Fruit fly (Drosophila melanogaster) whole organism, embryonic: ENCODE results near the gene Esyt2.

ENCODE experiments used
- Antp ChIP-seq: fragments of 200-800 bp; sonication (Bioruptor generic); optimal IDR thresholded peaks from 3 replicates; lab custom pipeline; 2016; ENCODE audit warnings: missing biosample characterization, missing genetic modification characterization
- Bdp1 ChIP-seq: fragments of 200-800 bp; sonication (Bioruptor generic); optimal IDR thresholded peaks from 3 replicates; lab custom pipeline; 2016; ENCODE audit warnings: missing biosample characterization, missing genetic modification characterization
- BtbVII ChIP-seq: fragments of 200-800 bp; sonication (Bioruptor generic); optimal IDR thresholded peaks from 3 replicates; lab custom pipeline; 2017; ENCODE audit warnings: missing biosample characterization, mild to moderate bottlenecking, missing genetic modification characterization
- CG10366 ChIP-seq: fragments of 200-800 bp; sonication (Bioruptor generic); IDR thresholded peaks from 2 replicates; pipeline ENCODE4 v1.3.6; 2022; ENCODE audit warnings: missing biosample characterization, missing genetic modification characterization
- CG10431 ChIP-seq: fragments of 200-800 bp; sonication (Bioruptor generic); optimal IDR thresholded peaks from 3 replicates; lab custom pipeline; 2018; ENCODE audit warnings: missing biosample characterization, mild to moderate bottlenecking, missing genetic modification characterization
- CG10654 ChIP-seq: fragments of 200-800 bp; sonication (Bioruptor generic); optimal IDR thresholded peaks from 2 replicates; lab custom pipeline; 2016; ENCODE audit warnings: missing biosample characterization, missing genetic modification characterization
- CG11247 ChIP-seq: fragments of 200-800 bp; sonication (Bioruptor generic); IDR thresholded peaks from 2 replicates; pipeline ENCODE4 v1.3.6; 2022; ENCODE audit warnings: missing biosample characterization, missing genetic modification characterization
- CG12104 ChIP-seq: fragments of 200-800 bp; sonication (Bioruptor generic); optimal IDR thresholded peaks from 3 replicates; lab custom pipeline; 2016; ENCODE audit warnings: missing biosample characterization, missing genetic modification characterization
- CG14860 ChIP-seq: fragments of 200-800 bp; sonication (Bioruptor generic); IDR thresholded peaks from 3 replicates; pipeline ENCODE4 v1.3.6; 2022; ENCODE audit warnings: missing biosample characterization, missing genetic modification characterization; ENCODE audit not compliant: partially characterized antibody
- CG15514 ChIP-seq: fragments of 200-800 bp; sonication (Bioruptor generic); optimal IDR thresholded peaks from 3 replicates; lab custom pipeline; 2017; ENCODE audit warnings: missing biosample characterization, missing genetic modification characterization, mild to moderate bottlenecking, moderate library complexity, missing genetic modification reagents
- CG15696 ChIP-seq: fragments of 200-800 bp; sonication (Bioruptor generic); optimal IDR thresholded peaks from 2 replicates; lab custom pipeline; 2019; ENCODE audit warnings: missing biosample characterization, mild to moderate bottlenecking, missing genetic modification characterization, moderate library complexity
- CG16779 ChIP-seq: fragments of 200-800 bp; sonication (Bioruptor generic); IDR thresholded peaks from 2 replicates; pipeline ENCODE4 v1.3.6; 2022; ENCODE audit warnings: missing biosample characterization, missing genetic modification characterization
- CG16813 ChIP-seq: fragments of 200-800 bp; sonication (Bioruptor generic); IDR thresholded peaks from 3 replicates; pipeline ENCODE4 v1.3.6; 2022; ENCODE audit warnings: missing biosample characterization, missing genetic modification characterization; ENCODE audit not compliant: partially characterized antibody
- CG17361 ChIP-seq: fragments of 200-800 bp; sonication (Bioruptor generic); IDR thresholded peaks from 3 replicates; pipeline ENCODE4 v1.3.6; 2022; ENCODE audit warnings: missing biosample characterization, missing genetic modification characterization
- CG2116 ChIP-seq: fragments of 200-800 bp; sonication (Bioruptor generic); optimal IDR thresholded peaks from 3 replicates; lab custom pipeline; 2018; ENCODE audit warnings: missing biosample characterization, mild to moderate bottlenecking, missing genetic modification characterization
- CG2120 ChIP-seq: fragments of 200-800 bp; sonication (Bioruptor generic); optimal IDR thresholded peaks from 3 replicates; lab custom pipeline; 2016; ENCODE audit warnings: missing biosample characterization, missing genetic modification characterization
- CG2889 ChIP-seq: fragments of 200-800 bp; sonication (Bioruptor generic); IDR thresholded peaks from 3 replicates; pipeline ENCODE4 v1.3.6; 2022; ENCODE audit warnings: missing biosample characterization, missing genetic modification characterization
- CG32532 ChIP-seq: fragments of 200-800 bp; sonication (Bioruptor generic); IDR thresholded peaks from 2 replicates; pipeline ENCODE4 v1.3.6; 2022; ENCODE audit warnings: missing biosample characterization, missing genetic modification characterization
- CG34422 ChIP-seq: fragments of 200-800 bp; sonication (Bioruptor generic); IDR thresholded peaks from 3 replicates; pipeline ENCODE4 v1.3.6; 2022; ENCODE audit warnings: missing biosample characterization, missing genetic modification characterization
- CG3847 ChIP-seq: fragments of 200-800 bp; sonication (Bioruptor generic); IDR thresholded peaks from 2 replicates; pipeline ENCODE4 v1.3.6; 2022; ENCODE audit warnings: missing biosample characterization, missing genetic modification characterization
- CG6689 ChIP-seq: fragments of 200-800 bp; sonication (Bioruptor generic); IDR thresholded peaks from 2 replicates; pipeline ENCODE4 v1.3.6; 2022; ENCODE audit warnings: missing biosample characterization, missing genetic modification characterization
- CG7556 ChIP-seq: fragments of 200-800 bp; sonication (Bioruptor generic); optimal IDR thresholded peaks from 2 replicates; lab custom pipeline; 2017; ENCODE audit warnings: missing biosample characterization, mild to moderate bottlenecking, missing genetic modification characterization
- CG7963 ChIP-seq: fragments of 200-800 bp; sonication (Bioruptor generic); IDR thresholded peaks from 3 replicates; pipeline ENCODE4 v1.3.6; 2022; ENCODE audit warnings: missing biosample characterization, missing genetic modification characterization; ENCODE audit not compliant: partially characterized antibody
- CG8290 ChIP-seq, 3 experiments: fragments of 200-800 bp; sonication (Bioruptor generic); optimal IDR thresholded peaks; 2 replicates each; lab custom pipeline; 2016 to 2019; ENCODE audit warnings: missing biosample characterization in 3 of 3, missing genetic modification characterization in 3 of 3, mild to moderate bottlenecking in 2 of 3, moderate library complexity in 1 of 3
- Deaf1 ChIP-seq: fragments of 200-800 bp; optimal IDR thresholded peaks from 3 replicates; lab custom pipeline; 2019; ENCODE audit warnings: missing biosample characterization, mild to moderate bottlenecking, missing genetic modification characterization, moderate library complexity
- Doc3 ChIP-seq: fragments of 200-800 bp; sonication (Bioruptor generic); IDR thresholded peaks from 3 replicates; pipeline ENCODE4 v1.3.6; 2022; ENCODE audit warnings: missing biosample characterization, missing genetic modification characterization; ENCODE audit not compliant: partially characterized antibody
- Dp ChIP-seq: fragments of 200-800 bp; sonication (Bioruptor generic); optimal IDR thresholded peaks from 2 replicates; lab custom pipeline; 2018; ENCODE audit warnings: missing biosample characterization, mild to moderate bottlenecking, missing genetic modification characterization, moderate library complexity
- Ets65A ChIP-seq: fragments of 200-800 bp; sonication (Bioruptor generic); peaks from one replicate; lab custom pipeline; 2016; ENCODE audit warnings: missing biosample characterization, missing genetic modification characterization
- Fer3 ChIP-seq: fragments of 200-800 bp; sonication (Bioruptor generic); optimal IDR thresholded peaks from 2 replicates; lab custom pipeline; 2018; ENCODE audit warnings: missing biosample characterization, mild to moderate bottlenecking, missing genetic modification characterization, moderate library complexity
- Gsc ChIP-seq: fragments of 200-800 bp; sonication (Bioruptor generic); IDR thresholded peaks from 2 replicates; pipeline ENCODE4 v1.3.6; 2022; ENCODE audit warnings: missing biosample characterization, missing genetic modification characterization
- Hr51 ChIP-seq, 2 experiments: fragments of 200-800 bp; sonication (Bioruptor generic); optimal IDR thresholded peaks; 2 replicates in 1 of 2; 3 replicates in 1 of 2; lab custom pipeline; 2016 to 2018; ENCODE audit warnings: missing biosample characterization in 2 of 2, missing genetic modification characterization in 2 of 2, mild to moderate bottlenecking in 1 of 2, moderate library complexity in 1 of 2
- ab ChIP-seq: fragments of 200-800 bp; sonication (Bioruptor generic); optimal IDR thresholded peaks from 2 replicates; lab custom pipeline; 2016; ENCODE audit warnings: missing biosample characterization, missing genetic modification characterization
- abd-A ChIP-seq: fragments of 200-800 bp; sonication (Bioruptor generic); optimal IDR thresholded peaks from 3 replicates; lab custom pipeline; 2019; ENCODE audit warnings: missing biosample characterization, mild to moderate bottlenecking, missing genetic modification characterization, moderate library complexity
- aop ChIP-seq: fragments of 200-800 bp; sonication (Bioruptor generic); IDR thresholded peaks from 2 replicates; pipeline ENCODE4 v1.3.6; 2022; ENCODE audit warnings: missing biosample characterization, missing genetic modification characterization
- cg ChIP-seq: fragments of 200-800 bp; sonication (Bioruptor generic); optimal IDR thresholded peaks from 3 replicates; lab custom pipeline; 2019; ENCODE audit warnings: missing biosample characterization, mild to moderate bottlenecking, missing genetic modification characterization, moderate library complexity
- corto ChIP-seq: fragments of 200-800 bp; sonication (Bioruptor generic); optimal IDR thresholded peaks from 2 replicates; lab custom pipeline; 2016; ENCODE audit warnings: missing biosample characterization, mild to moderate bottlenecking, missing genetic modification characterization, moderate library complexity
- dan ChIP-seq: fragments of 200-800 bp; sonication (Bioruptor generic); IDR thresholded peaks from 2 replicates; pipeline ENCODE4 v1.3.6; 2022; ENCODE audit warnings: missing biosample characterization, missing genetic modification characterization
- ems ChIP-seq: fragments of 200-800 bp; sonication (Bioruptor generic); optimal IDR thresholded peaks from 3 replicates; lab custom pipeline; 2016; ENCODE audit warnings: missing biosample characterization, missing genetic modification characterization
- exex ChIP-seq: fragments of 200-800 bp; sonication (Bioruptor generic); optimal IDR thresholded peaks from 4 replicates; lab custom pipeline; 2018; ENCODE audit warnings: missing biosample characterization, mild to moderate bottlenecking, missing genetic modification characterization, moderate library complexity
- gce ChIP-seq: fragments of 200-800 bp; sonication (Bioruptor generic); IDR thresholded peaks from 3 replicates; pipeline ENCODE4 v1.3.6; 2022; ENCODE audit warnings: missing biosample characterization, missing genetic modification characterization
- gcm2 ChIP-seq: fragments of 200-800 bp; sonication (Bioruptor generic); optimal IDR thresholded peaks from 2 replicates; lab custom pipeline; 2016; ENCODE audit warnings: missing biosample characterization, missing genetic modification characterization
- gfzf ChIP-seq: fragments of 200-800 bp; sonication (Bioruptor generic); optimal IDR thresholded peaks from 2 replicates; lab custom pipeline; 2016; ENCODE audit warnings: missing biosample characterization, mild to moderate bottlenecking, missing genetic modification characterization, moderate library complexity
- gsb-n ChIP-seq: fragments of 200-800 bp; sonication (Bioruptor generic); optimal IDR thresholded peaks from 3 replicates; lab custom pipeline; 2018; ENCODE audit warnings: missing biosample characterization, mild to moderate bottlenecking, missing genetic modification characterization
- lilli ChIP-seq: fragments of 200-800 bp; sonication (Bioruptor generic); optimal IDR thresholded peaks from 3 replicates; lab custom pipeline; 2016; ENCODE audit warnings: missing biosample characterization, missing genetic modification characterization
- pfk ChIP-seq: fragments of 200-800 bp; sonication (Bioruptor generic); optimal IDR thresholded peaks from 2 replicates; lab custom pipeline; 2018; ENCODE audit warnings: missing biosample characterization, mild to moderate bottlenecking, missing genetic modification characterization, moderate library complexity
- phol ChIP-seq: fragments of 200-800 bp; sonication (Bioruptor generic); optimal IDR thresholded peaks from 3 replicates; lab custom pipeline; 2018; ENCODE audit warnings: missing biosample characterization, mild to moderate bottlenecking, missing genetic modification characterization, moderate library complexity
- ranshi ChIP-seq: fragments of 200-800 bp; sonication (Bioruptor generic); IDR thresholded peaks from 2 replicates; pipeline ENCODE4 v1.3.6; 2022; ENCODE audit warnings: missing biosample characterization, missing genetic modification characterization
- repo ChIP-seq: fragments of 200-800 bp; sonication (Bioruptor generic); optimal IDR thresholded peaks from 2 replicates; lab custom pipeline; 2016; ENCODE audit warnings: missing biosample characterization, missing genetic modification characterization
- tll ChIP-seq, 2 experiments: fragments of 200-800 bp in 1 of 2; fragments of >200 bp in 1 of 2; sonication (Bioruptor generic) in 1 of 2; optimal IDR thresholded peaks; 2 replicates each; lab custom pipeline; 2017 to 2019; ENCODE audit warnings: missing biosample characterization in 2 of 2, missing genetic modification characterization in 2 of 2, mild to moderate bottlenecking in 1 of 2, moderate library complexity in 1 of 2

Gene Esyt2

dm6 chr3R:24525983-24526661, 18.4 kb upstream of the Esyt2 start (continued):
- TF ChIP-seq Antp (GFP tag; lab: Kevin White, UChicago) = no peak
- no peak for TF ChIP-seq CG34422
- TF ChIP-seq gsb-n = no peak
- no peak for TF ChIP-seq CG12104 (GFP tag; lab: Kevin White, UChicago)
- TF ChIP-seq Hr51 (GFP tag; optimal IDR thresholded peaks at IDR 0.05; lab: Kevin White, UChicago) = no peak
- no peak for TF ChIP-seq CG16779 (GFP tag; lab: Robert Waterston, UW)
- TF ChIP-seq CG10654 = no peak
- no peak for TF ChIP-seq CG15514
- no peak for TF ChIP-seq gfzf (GFP tag; lab: Kevin White, UChicago)
- TF ChIP-seq CG3847 (GFP tag; lab: Robert Waterston, UW) = no peak
- TF ChIP-seq dan (GFP tag; lab: Robert Waterston, UW) = no peak
- TF ChIP-seq CG6689 = 0 out of 2 replicates have a peak, but pooled peaks have one; percentile 8
- TF ChIP-seq cg (GFP tag; lab: Kevin White, UChicago) = no peak
- TF ChIP-seq CG11247 = 0 out of 2 replicates have a peak, but pooled peaks have one; percentile 41
- TF ChIP-seq aop (GFP tag; lab: Robert Waterston, UW) = no peak
- TF ChIP-seq Deaf1 = no peak
- TF ChIP-seq CG7556 (GFP tag; lab: Kevin White, UChicago) = no peak

- TF ChIP-seq Bdp1 (GFP tag; lab: Kevin White, UChicago) = no peak
- TF ChIP-seq CG10431 = no peak
- peak; percentile 11; the same call in 1 of the 3 replicates for TF ChIP-seq CG16813 (GFP tag; lab: Robert Waterston, UW)
- no peak for TF ChIP-seq BtbVII
- no peak for TF ChIP-seq Fer3
- no peak for TF ChIP-seq Doc3 (GFP tag; lab: Robert Waterston, UW)
- TF ChIP-seq CG17361 (GFP tag; lab: Robert Waterston, UW) = no peak
- no peak for TF ChIP-seq repo
- no peak for TF ChIP-seq gce (GFP tag; lab: Robert Waterston, UW)
- no peak for TF ChIP-seq CG10366 (GFP tag; lab: Robert Waterston, UW)
- peak; percentile 59 for TF ChIP-seq Dp (GFP tag; lab: Kevin White, UChicago)
- TF ChIP-seq tll (GFP tag; optimal IDR thresholded peaks at IDR 0.05; lab: Kevin White, UChicago) = no peak
- TF ChIP-seq exex = no peak
- no peak for TF ChIP-seq lilli
- TF ChIP-seq cg (GFP tag; lab: Kevin White, UChicago) = no peak
- no peak for TF ChIP-seq CG7963 (GFP tag; lab: Robert Waterston, UW)
- no peak for TF ChIP-seq CG14860 (GFP tag; lab: Robert Waterston, UW)
- peak; percentile 63 for TF ChIP-seq CG2116
- TF ChIP-seq CG8290 (GFP tag; optimal IDR thresholded peaks at IDR 0.05; lab: Kevin White, UChicago) = no peak
- TF ChIP-seq CG8290 (tag; optimal IDR thresholded peaks at IDR 0.05; lab: Kevin White, UChicago) = no peak
- no peak for TF ChIP-seq CG32532 (GFP tag; lab: Robert Waterston, UW)
- TF ChIP-seq Gsc (GFP tag; lab: Robert Waterston, UW) = no peak
- no peak for TF ChIP-seq ems (GFP tag; lab: Kevin White, UChicago)
- TF ChIP-seq gcm2 (GFP tag; lab: Kevin White, UChicago) = no peak
- TF ChIP-seq phol (tag; lab: Kevin White, UChicago) = no peak
- no peak for TF ChIP-seq CG2120 (GFP tag; lab: Kevin White, UChicago)
- TF ChIP-seq Ets65A (GFP tag; lab: Kevin White, UChicago) = no peak
- no peak for TF ChIP-seq CG2889 (GFP tag; lab: Robert Waterston, UW)
- TF ChIP-seq ranshi (GFP tag; lab: Robert Waterston, UW) = no peak
- TF ChIP-seq pfk (GFP tag; lab: Kevin White, UChicago) = no peak
- no peak for TF ChIP-seq abd-A (tag; lab: Kevin White, UChicago)
- TF ChIP-seq ab (GFP tag; lab: Kevin White, UChicago) = no peak
- TF ChIP-seq CG12104 (GFP tag; lab: Kevin White, UChicago) = no peak
- no peak for TF ChIP-seq CG15696
- TF ChIP-seq corto = no peak
These were observed 16.7 kb upstream of the Esyt2 start, which contains the start of gene CG6607 for dm6 chr3R:24527845-24528244. TSS of gene CG6607 (plus strand) at chr3R:24528047.
